Worm (Caenorhabditis elegans): ENCODE measurements around the gene K02E10.4.

The K02E10.4 gene

DNA sequence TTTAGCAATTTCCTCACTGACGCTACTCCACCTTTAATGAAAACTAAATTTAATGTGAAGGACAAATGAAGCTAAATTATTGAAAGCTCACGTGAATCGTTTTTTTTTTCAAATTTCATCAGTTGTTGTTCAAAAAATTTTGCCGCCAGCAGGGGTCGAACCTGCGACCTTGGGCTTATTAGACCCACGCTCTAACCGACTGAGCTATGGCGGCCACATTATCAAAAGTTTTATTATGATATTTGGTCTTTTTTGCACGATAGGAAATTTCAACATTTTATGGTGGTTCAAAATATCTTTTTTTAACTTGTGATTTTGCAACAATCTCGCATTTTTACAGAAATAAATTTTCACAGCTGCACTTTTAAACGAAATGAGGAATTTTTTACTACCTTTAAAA is 43.0 kb downstream of the K02E10.4 start:
- TF ChIP-seq nhr-237 (tag; optimal IDR thresholded peaks at IDR 0.05): no peak

DNA sequence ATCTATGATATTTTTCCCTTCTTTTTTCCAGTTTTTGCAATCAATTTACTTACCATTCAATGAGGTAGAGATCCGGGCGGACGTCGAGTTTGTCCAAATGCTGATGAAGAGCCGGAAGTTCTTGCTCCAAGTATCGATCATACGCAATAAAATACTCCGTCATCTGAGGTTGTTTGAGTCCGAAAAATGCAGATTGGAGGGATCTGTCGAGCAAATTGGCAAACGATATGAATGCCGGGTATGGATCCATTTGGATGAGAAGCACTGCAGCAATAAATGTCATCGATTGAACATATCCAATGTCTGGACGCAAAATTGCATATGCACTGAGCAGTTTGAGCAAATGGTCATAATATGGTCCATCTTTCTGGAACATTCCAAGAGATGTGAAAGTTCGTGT is 44.1 kb downstream of the K02E10.4 start:
- TF ChIP-seq hmg-11 (tag; optimal IDR thresholded peaks at IDR 0.05) (no peak), mml-1 (tag; optimal IDR thresholded peaks at IDR 0.05) (no peak), jun-1 (tag; optimal IDR thresholded peaks at IDR 0.05) (no peak), fos-1 (tag; optimal IDR thresholded peaks at IDR 0.05) (no peak)

DNA sequence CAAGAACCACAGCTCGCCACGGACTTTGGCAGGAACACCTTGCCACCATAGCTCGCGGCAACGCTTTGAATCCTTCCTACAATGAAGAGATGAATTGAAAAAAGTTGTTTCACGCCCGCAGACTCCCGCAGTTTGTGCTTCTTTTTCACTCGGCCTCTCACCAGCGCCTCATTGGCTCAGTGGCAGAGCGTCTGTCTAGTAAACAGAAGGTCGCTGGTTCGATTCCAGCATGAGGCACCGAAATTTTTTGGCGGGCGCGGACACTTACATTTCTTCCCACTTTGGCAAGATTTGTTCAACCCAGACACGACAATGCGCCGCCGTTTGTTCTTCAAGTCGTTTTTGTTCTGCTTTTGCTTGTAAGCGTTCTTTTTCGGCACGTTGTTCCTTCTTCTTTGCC is 44.8 kb downstream of the K02E10.4 start:
- no peak for TF ChIP-seq ama-1 (optimal IDR thresholded peaks at IDR 0.05)
- TF ChIP-seq nhr-28 (tag; optimal IDR thresholded peaks at IDR 0.05): no peak
- TF ChIP-seq ceh-16 (tag; optimal IDR thresholded peaks at IDR 0.05): no peak
- no peak for TF ChIP-seq mml-1 (tag; optimal IDR thresholded peaks at IDR 0.05)
- TF ChIP-seq nhr-25 (tag; optimal IDR thresholded peaks at IDR 0.05): no peak
- TF ChIP-seq zag-1 (tag; optimal IDR thresholded peaks at IDR 0.05): no peak
- no peak for TF ChIP-seq snpc-4 (tag; optimal IDR thresholded peaks at IDR 0.05)
- no peak for TF ChIP-seq fkh-2 (tag; optimal IDR thresholded peaks at IDR 0.05)
- no peak for TF ChIP-seq eor-1 (tag; optimal IDR thresholded peaks at IDR 0.05)
- no peak for TF ChIP-seq fkh-10 (GFP tag; optimal IDR thresholded peaks at IDR 0.05)
- no peak for TF ChIP-seq egl-27 (tag; optimal IDR thresholded peaks at IDR 0.05)
- TF ChIP-seq aly-2 (tag; optimal IDR thresholded peaks at IDR 0.05): no peak
- TF ChIP-seq daf-12 (tag; optimal IDR thresholded peaks at IDR 0.05): no peak
- peak; percentile 77 for TF ChIP-seq hmg-11 (tag; optimal IDR thresholded peaks at IDR 0.05)
- peak; percentile 13 for TF ChIP-seq elt-2 (tag; optimal IDR thresholded peaks at IDR 0.05)
- no peak for TF ChIP-seq nhr-11 (tag; optimal IDR thresholded peaks at IDR 0.05)
- no peak for TF ChIP-seq fos-1 (tag; optimal IDR thresholded peaks at IDR 0.05)
- peak; percentile 19 for TF ChIP-seq skn-1 (tag; optimal IDR thresholded peaks at IDR 0.05)
- TF ChIP-seq sea-2 (GFP tag; optimal IDR thresholded peaks at IDR 0.05): no peak
- TF ChIP-seq elt-1 (tag; optimal IDR thresholded peaks at IDR 0.05): no peak
- no peak for TF ChIP-seq egl-5 (tag; optimal IDR thresholded peaks at IDR 0.05)
- TF ChIP-seq ceh-82 (tag; optimal IDR thresholded peaks at IDR 0.05): no peak
- no peak for TF ChIP-seq R02D3.7 (tag; optimal IDR thresholded peaks at IDR 0.05)
- TF ChIP-seq ceh-28 (tag; optimal IDR thresholded peaks at IDR 0.05): no peak
- no peak for TF ChIP-seq nhr-67 (tag; optimal IDR thresholded peaks at IDR 0.05)
- no peak for TF ChIP-seq nhr-77 (tag; optimal IDR thresholded peaks at IDR 0.05)
- no peak for TF ChIP-seq pqm-1 (tag; optimal IDR thresholded peaks at IDR 0.05)
- no peak for TF ChIP-seq nhr-23 (tag; optimal IDR thresholded peaks at IDR 0.05)
- no peak for TF ChIP-seq tbx-2 (tag; optimal IDR thresholded peaks at IDR 0.05)
- peak; percentile 9 for TF ChIP-seq nhr-43 (tag; optimal IDR thresholded peaks at IDR 0.05; ENCODE audit: poor library complexity, severe bottlenecking)
- peak; percentile 33 for TF ChIP-seq pha-4 (tag; optimal IDR thresholded peaks at IDR 0.05)
- TF ChIP-seq mdl-1 (tag; optimal IDR thresholded peaks at IDR 0.05): no peak
- TF ChIP-seq nhr-12 (tag; optimal IDR thresholded peaks at IDR 0.05): no peak
- no peak for TF ChIP-seq lin-39 (tag; optimal IDR thresholded peaks at IDR 0.05)
- no peak for TF ChIP-seq lin-15B (tag; optimal IDR thresholded peaks at IDR 0.05)
- TF ChIP-seq nfya-1 (tag; optimal IDR thresholded peaks at IDR 0.05; ENCODE audit: insufficient read depth): peak; percentile 52
- TF ChIP-seq ztf-4 (tag; optimal IDR thresholded peaks at IDR 0.05): peak; percentile 2
- no peak for TF ChIP-seq unc-62 (GFP tag; optimal IDR thresholded peaks at IDR 0.05)
- TF ChIP-seq lsy-12 (tag; optimal IDR thresholded peaks at IDR 0.05): no peak

DNA sequence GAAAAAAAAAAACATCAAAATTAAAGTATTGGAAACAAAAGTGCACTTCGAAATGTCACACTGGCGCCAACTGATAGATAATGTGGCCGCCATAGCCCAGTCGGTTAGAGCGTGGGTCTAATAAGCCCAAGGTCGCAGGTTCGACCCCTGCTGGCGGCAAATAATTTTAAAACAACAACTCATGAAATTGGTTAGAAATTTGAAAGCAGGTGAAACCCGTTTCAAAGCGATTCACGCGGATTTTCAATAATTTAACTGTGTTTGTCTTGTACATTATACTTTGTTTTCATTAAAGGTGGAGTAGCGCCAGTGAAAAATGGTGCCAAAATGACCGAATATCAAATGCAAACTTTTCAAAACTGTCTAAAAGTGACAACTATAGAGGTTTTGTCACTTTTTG is 48.2 kb downstream of the K02E10.4 start:
- TF ChIP-seq nhr-25 (tag; optimal IDR thresholded peaks at IDR 0.05) (peak; percentile 26), eor-1 (tag; optimal IDR thresholded peaks at IDR 0.05) (no peak), ZK546.5 (tag; optimal IDR thresholded peaks at IDR 0.05) (no peak), lsy-12 (tag; optimal IDR thresholded peaks at IDR 0.05) (peak; percentile 0), ceh-16 (tag; optimal IDR thresholded peaks at IDR 0.05) (no peak), lin-15B (tag; optimal IDR thresholded peaks at IDR 0.05) (no peak), pha-4 (tag; optimal IDR thresholded peaks at IDR 0.05) (peak; percentile 14), tbx-2 (tag; optimal IDR thresholded peaks at IDR 0.05) (no peak), nhr-67 (tag; optimal IDR thresholded peaks at IDR 0.05) (no peak), R02D3.7 (tag; optimal IDR thresholded peaks at IDR 0.05) (no peak), ceh-9 (tag; optimal IDR thresholded peaks at IDR 0.05) (no peak), nhr-77 (tag; optimal IDR thresholded peaks at IDR 0.05) (no peak), nfya-1 (tag; optimal IDR thresholded peaks at IDR 0.05; ENCODE audit: insufficient read depth) (peak; percentile 16), pqm-1 (tag; optimal IDR thresholded peaks at IDR 0.05) (peak; percentile 34), ztf-4 (tag; optimal IDR thresholded peaks at IDR 0.05) (no peak), ceh-28 (tag; optimal IDR thresholded peaks at IDR 0.05) (no peak), egl-27 (tag; optimal IDR thresholded peaks at IDR 0.05) (no peak), mdl-1 (tag; optimal IDR thresholded peaks at IDR 0.05) (no peak), egl-5 (tag; optimal IDR thresholded peaks at IDR 0.05) (no peak), ceh-82 (tag; optimal IDR thresholded peaks at IDR 0.05) (no peak), elt-2 (tag; optimal IDR thresholded peaks at IDR 0.05) (peak; percentile 54), jun-1 (tag; optimal IDR thresholded peaks at IDR 0.05) (no peak), fkh-10 (GFP tag; optimal IDR thresholded peaks at IDR 0.05) (no peak), snpc-4 (tag; optimal IDR thresholded peaks at IDR 0.05) (no peak), zag-1 (tag; optimal IDR thresholded peaks at IDR 0.05) (no peak), skn-1 (tag; optimal IDR thresholded peaks at IDR 0.05) (no peak), ama-1 (optimal IDR thresholded peaks at IDR 0.05) (no peak), nhr-76 (tag; optimal IDR thresholded peaks at IDR 0.05) (no peak), daf-12 (tag; optimal IDR thresholded peaks at IDR 0.05) (no peak), fkh-2 (tag; optimal IDR thresholded peaks at IDR 0.05) (no peak), ztf-11 (tag; optimal IDR thresholded peaks at IDR 0.05) (no peak), nhr-12 (tag; optimal IDR thresholded peaks at IDR 0.05) (no peak), nhr-43 (tag; optimal IDR thresholded peaks at IDR 0.05; ENCODE audit: poor library complexity, severe bottlenecking) (peak; percentile 55), fos-1 (tag; optimal IDR thresholded peaks at IDR 0.05) (no peak)

Data from whole organism, L3 larva.